Fruit fly (Drosophila melanogaster) whole organism, wandering third instar larva: Measurements from ENCODE around the gene Nup133.

ENCODE experiments used
- CrebA ChIP-seq: fragments of 200-800 bp; sonication (Bioruptor generic); optimal IDR thresholded peaks from 2 replicates; lab custom pipeline; 2016; ENCODE audit warnings: missing biosample characterization, mild to moderate bottlenecking, missing genetic modification characterization, borderline replicate concordance
- br ChIP-seq: fragments of 200-800 bp; sonication (Bioruptor generic); optimal IDR thresholded peaks from 2 replicates; lab custom pipeline; 2016; ENCODE audit warnings: missing biosample characterization, missing genetic modification characterization
- h ChIP-seq: fragments of 200-800 bp; sonication (Bioruptor generic); optimal IDR thresholded peaks from 3 replicates; lab custom pipeline; 2016; ENCODE audit warnings: missing biosample characterization, mild to moderate bottlenecking, missing genetic modification characterization

- TF ChIP-seq CrebA (GFP tag; lab: Kevin White, UChicago) (no peak), br (no peak), h (no peak)
Measured at dm6 chr3R:22718401-22718800, 28.0 kb downstream of the Nup133 start.
